Worm (Caenorhabditis elegans): ENCODE data around the gene F36H9.10.
A peak's percentile ranks its signal among the peaks of the same experiment; 100 is the strongest.

The F36H9.10 gene

ce11 chrV:1803043-1803442 lies 5.0 kb downstream of the F36H9.10 start, which contains the start of gene srt-41 (continued):
- TF ChIP-seq rec-8 (tag; optimal IDR thresholded peaks at IDR 0.05), result no peak
- no peak for TF ChIP-seq lin-35 (GFP tag; optimal IDR thresholded peaks at IDR 0.05)

- TF ChIP-seq ama-1 (optimal IDR thresholded peaks at IDR 0.05) (peak; percentile 38), ama-1 (GFP tag; optimal IDR thresholded peaks at IDR 0.05) (no peak), lin-26 (GFP tag; IDR thresholded peaks at IDR 0.05) (no peak), ets-4 (GFP tag; optimal IDR thresholded peaks at IDR 0.05) (no peak), lag-1 (GFP tag; IDR thresholded peaks at IDR 0.05) (no peak), repo-1 (tag; optimal IDR thresholded peaks at IDR 0.05) (peak; percentile 5), nhr-80 (tag; optimal IDR thresholded peaks at IDR 0.05) (peak; percentile 5)
Measured at ce11 chrV:1804034-1804542, 6.1 kb downstream of the F36H9.10 start.

- no peak for TF ChIP-seq Y67H2A.10 (GFP tag; conservative IDR thresholded peaks at IDR 0.05)
- TF ChIP-seq zfh-2 (GFP tag; conservative IDR thresholded peaks at IDR 0.05), result 0 out of 2 replicates have a peak, but pooled peaks have one; percentile 22
- 0 out of 2 replicates have a peak, but pooled peaks have one; percentile 35 for TF ChIP-seq Y95B8A.8 (GFP tag; IDR thresholded peaks at IDR 0.05)
- TF ChIP-seq K12H6.12 (tag; optimal IDR thresholded peaks at IDR 0.05), result peak; percentile 34
- TF ChIP-seq lin-54 (GFP tag; optimal IDR thresholded peaks at IDR 0.05), result peak; percentile 7
- TF ChIP-seq nfyb-1 (GFP tag; IDR thresholded peaks at IDR 0.05), result peak; percentile 72; the same call in 1 of the 2 replicates
- peak; percentile 3 for TF ChIP-seq ama-1 (optimal IDR thresholded peaks at IDR 0.05)
- TF ChIP-seq ama-1 (GFP tag; optimal IDR thresholded peaks at IDR 0.05), result no peak
- TF ChIP-seq B0261.1 (tag; optimal IDR thresholded peaks at IDR 0.05), result no peak
- TF ChIP-seq chd-7 (tag; optimal IDR thresholded peaks at IDR 0.05), result peak; percentile 38
- TF ChIP-seq dox-1 (GFP tag; IDR thresholded peaks at IDR 0.05), result peak; percentile 22; the same call in 1 of the 2 replicates
- peak; percentile 33; the same call in 1 of the 2 replicates for TF ChIP-seq mcd-1 (GFP tag; IDR thresholded peaks at IDR 0.05)
- peak; percentile 45 for TF ChIP-seq rpc-1 (optimal IDR thresholded peaks at IDR 0.05)
- no peak for TF ChIP-seq rpc-1 (tag; optimal IDR thresholded peaks at IDR 0.05)
- peak; percentile 23 for TF ChIP-seq ceh-27 (GFP tag; optimal IDR thresholded peaks at IDR 0.05)
- TF ChIP-seq hmg-1.2 (GFP tag; IDR thresholded peaks at IDR 0.05), result peak; percentile 94
- peak; percentile 48 for TF ChIP-seq tbp1 (GFP tag; optimal IDR thresholded peaks at IDR 0.05)
- peak; percentile 59 for TF ChIP-seq ztf-26 (tag; optimal IDR thresholded peaks at IDR 0.05)
- peak; percentile 92 for TF ChIP-seq hsf-1 (GFP tag; IDR thresholded peaks at IDR 0.05)
- TF ChIP-seq madf-8 (GFP tag; conservative IDR thresholded peaks at IDR 0.05), result no peak
- TF ChIP-seq lag-1 (GFP tag; IDR thresholded peaks at IDR 0.05), result no peak
- peak; percentile 24 for TF ChIP-seq lin-40 (tag; optimal IDR thresholded peaks at IDR 0.05)
- no peak for TF ChIP-seq ceh-79 (tag; optimal IDR thresholded peaks at IDR 0.05)
Measured at ce11 chrV:1804645-1805559, 6.9 kb downstream of the F36H9.10 start, which contains the start of the genes hsp-16.2 and hsp-16.41. hsp-16.2 (minus strand) TSS chrV:1804957. hsp-16.41 (plus strand) TSS chrV:1805178.

DNA sequence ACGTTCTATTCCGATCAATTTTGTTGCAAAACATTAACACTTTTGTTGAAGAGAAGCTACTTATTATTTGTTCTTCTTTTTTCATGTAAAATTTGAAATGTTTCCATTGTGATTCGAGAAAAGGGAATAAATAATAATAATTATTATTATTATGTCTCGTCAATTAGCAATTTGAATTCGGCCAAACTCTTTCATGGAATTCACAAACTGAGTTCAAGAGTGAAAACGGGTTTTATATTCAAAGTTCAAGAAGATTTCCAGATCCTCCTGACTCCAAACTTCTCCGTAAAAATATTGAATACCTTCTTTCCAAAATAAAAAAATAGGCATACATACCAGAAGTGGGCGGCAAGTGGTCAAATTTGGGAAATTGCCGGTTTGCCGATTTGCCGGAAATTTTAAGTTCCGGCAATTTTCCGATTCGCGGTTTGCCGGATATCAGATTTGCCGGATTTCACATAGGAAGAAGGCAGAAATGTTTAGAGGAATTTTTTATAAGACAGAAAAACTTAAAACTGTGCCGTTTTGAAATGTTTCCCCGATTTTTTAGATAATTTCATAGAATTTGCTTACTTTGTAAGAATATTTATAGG lies 7.8 kb downstream of the F36H9.10 start:
- TF ChIP-seq lin-40 (tag; optimal IDR thresholded peaks at IDR 0.05) (no peak), rec-8 (tag; optimal IDR thresholded peaks at IDR 0.05) (no peak), rcor-1 (GFP tag; IDR thresholded peaks at IDR 0.05) (no peak), ama-1 (optimal IDR thresholded peaks at IDR 0.05) (peak; percentile 29), ama-1 (GFP tag; optimal IDR thresholded peaks at IDR 0.05) (no peak), lsy-27 (tag; optimal IDR thresholded peaks at IDR 0.05; ENCODE audit: borderline replicate concordance, insufficient read depth) (no peak), dox-1 (GFP tag; IDR thresholded peaks at IDR 0.05) (peak; percentile 32; the same call in 1 of the 2 replicates), Y53G8AR.9 (GFP tag; conservative IDR thresholded peaks at IDR 0.05) (no peak), Y95B8A.8 (GFP tag; IDR thresholded peaks at IDR 0.05) (no peak), nhr-179 (tag; optimal IDR thresholded peaks at IDR 0.05) (no peak), zfh-2 (GFP tag; conservative IDR thresholded peaks at IDR 0.05) (0 out of 2 replicates have a peak, but pooled peaks have one; percentile 35), sea-2 (GFP tag; IDR thresholded peaks at IDR 0.05) (no peak), sptf-2 (GFP tag; optimal IDR thresholded peaks at IDR 0.05) (peak; percentile 15), hmg-1.2 (GFP tag; IDR thresholded peaks at IDR 0.05) (no peak), ztf-26 (tag; optimal IDR thresholded peaks at IDR 0.05) (peak; percentile 14), madf-3 (GFP tag; IDR thresholded peaks at IDR 0.05) (no peak), pha-4 (tag; optimal IDR thresholded peaks at IDR 0.05) (no peak), egl-44 (GFP tag; IDR thresholded peaks at IDR 0.05) (no peak), F23B12.7 (tag; optimal IDR thresholded peaks at IDR 0.05; ENCODE audit: insufficient read depth) (no peak), dpff-1 (tag; optimal IDR thresholded peaks at IDR 0.05) (no peak)
